Fruit fly (Drosophila melanogaster) whole organism, embryonic: ENCODE measurements around the gene CG15446.
A peak's percentile ranks its signal among the peaks of the same experiment; 100 is the strongest.

ENCODE experiments used
- Aef1 ChIP-seq: fragments of 200-800 bp; sonication (Bioruptor generic); IDR thresholded peaks from 3 replicates; pipeline ENCODE4 v1.3.6; 2022; ENCODE audit warnings: missing biosample characterization, missing genetic modification characterization
- BtbVII ChIP-seq: fragments of 200-800 bp; sonication (Bioruptor generic); optimal IDR thresholded peaks from 3 replicates; lab custom pipeline; 2017; ENCODE audit warnings: missing biosample characterization, mild to moderate bottlenecking, missing genetic modification characterization
- CG10274 ChIP-seq: fragments of 200-800 bp; sonication (Bioruptor generic); optimal IDR thresholded peaks from 3 replicates; lab custom pipeline; 2017; ENCODE audit warnings: missing biosample characterization, mild to moderate bottlenecking, missing genetic modification characterization
- CG10431 ChIP-seq: fragments of 200-800 bp; sonication (Bioruptor generic); optimal IDR thresholded peaks from 3 replicates; lab custom pipeline; 2018; ENCODE audit warnings: missing biosample characterization, mild to moderate bottlenecking, missing genetic modification characterization
- CG10979 ChIP-seq: fragments of 200-800 bp; sonication (Bioruptor generic); optimal IDR thresholded peaks from 2 replicates; lab custom pipeline; 2018; ENCODE audit warnings: missing biosample characterization, mild to moderate bottlenecking, missing genetic modification characterization, moderate library complexity
- CG12744 ChIP-seq: fragments of 200-800 bp; sonication (Bioruptor generic); optimal IDR thresholded peaks from 2 replicates; lab custom pipeline; 2016; ENCODE audit warnings: missing biosample characterization, missing genetic modification characterization
- CG13624 ChIP-seq: fragments of 200-800 bp; sonication (Bioruptor generic); optimal IDR thresholded peaks from 2 replicates; lab custom pipeline; 2016; ENCODE audit warnings: missing biosample characterization, missing genetic modification characterization
- CG17385 ChIP-seq: fragments of 200-800 bp; sonication (Bioruptor generic); optimal IDR thresholded peaks from 3 replicates; lab custom pipeline; 2018; ENCODE audit warnings: missing biosample characterization, mild to moderate bottlenecking, missing genetic modification characterization
- CG17912 ChIP-seq: fragments of 200-800 bp; sonication (Bioruptor generic); optimal IDR thresholded peaks from 2 replicates; lab custom pipeline; 2018; ENCODE audit warnings: missing biosample characterization, mild to moderate bottlenecking, missing genetic modification characterization
- CG2120 ChIP-seq: fragments of 200-800 bp; sonication (Bioruptor generic); optimal IDR thresholded peaks from 3 replicates; lab custom pipeline; 2016; ENCODE audit warnings: missing biosample characterization, missing genetic modification characterization
- CG30403 ChIP-seq: fragments of 200-800 bp; sonication (Bioruptor generic); optimal IDR thresholded peaks from 3 replicates; lab custom pipeline; 2016; ENCODE audit warnings: missing biosample characterization, missing genetic modification characterization
- CG31441 ChIP-seq: fragments of 200-800 bp; sonication (Bioruptor generic); IDR thresholded peaks from 2 replicates; pipeline ENCODE4 v1.3.6; 2022; ENCODE audit warnings: missing biosample characterization, missing genetic modification characterization
- CG3847 ChIP-seq: fragments of 200-800 bp; sonication (Bioruptor generic); IDR thresholded peaks from 2 replicates; pipeline ENCODE4 v1.3.6; 2022; ENCODE audit warnings: missing biosample characterization, missing genetic modification characterization
- CG4707 ChIP-seq: fragments of 200-800 bp; sonication (Bioruptor generic); optimal IDR thresholded peaks from 2 replicates; lab custom pipeline; 2018; ENCODE audit warnings: missing biosample characterization, mild to moderate bottlenecking, missing genetic modification characterization, moderate library complexity
- CG6254 ChIP-seq: fragments of 200-800 bp; sonication (Bioruptor generic); optimal IDR thresholded peaks from 3 replicates; lab custom pipeline; 2017; ENCODE audit warnings: mild to moderate bottlenecking, missing biosample characterization, missing genetic modification reagents, missing genetic modification characterization
- CG6854 ChIP-seq: fragments of 200-800 bp; sonication (Bioruptor generic); optimal IDR thresholded peaks from 3 replicates; lab custom pipeline; 2017; ENCODE audit warnings: missing biosample characterization, mild to moderate bottlenecking, missing genetic modification characterization
- CG7271 ChIP-seq: fragments of 200-800 bp; sonication (Bioruptor generic); optimal IDR thresholded peaks from 2 replicates; lab custom pipeline; 2018; ENCODE audit warnings: missing biosample characterization, mild to moderate bottlenecking, missing genetic modification characterization, moderate library complexity
- CG7928 ChIP-seq: fragments of 200-800 bp; sonication (Bioruptor generic); optimal IDR thresholded peaks from 2 replicates; lab custom pipeline; 2017; ENCODE audit warnings: missing biosample characterization, mild to moderate bottlenecking, missing genetic modification characterization
- CG9797 ChIP-seq: fragments of 200-800 bp; sonication (Bioruptor generic); optimal IDR thresholded peaks from 3 replicates; lab custom pipeline; 2018; ENCODE audit warnings: missing biosample characterization, mild to moderate bottlenecking, missing genetic modification characterization
- CTCF ChIP-seq: fragments of 200-800 bp; sonication (Bioruptor generic); optimal IDR thresholded peaks from 2 replicates; lab custom pipeline; 2017; ENCODE audit warnings: missing biosample characterization, mild to moderate bottlenecking, missing genetic modification characterization, moderate library complexity
- Dref ChIP-seq: fragments of 200-800 bp; sonication (Bioruptor generic); IDR thresholded peaks from 2 replicates; pipeline ENCODE4 v1.3.6; 2022; ENCODE audit warnings: missing biosample characterization, missing genetic modification characterization
- E2f2 ChIP-seq: fragments of 200-800 bp; sonication (Bioruptor generic); IDR thresholded peaks from 2 replicates; pipeline ENCODE4 v1.3.6; 2022; ENCODE audit warnings: missing biosample characterization, missing genetic modification characterization
- H15 ChIP-seq: fragments of 200-800 bp; sonication (Bioruptor generic); IDR thresholded peaks from 3 replicates; pipeline ENCODE4 v1.3.6; 2022; ENCODE audit warnings: missing biosample characterization, missing genetic modification characterization
- H2.0 ChIP-seq: fragments of 200-800 bp; sonication (Bioruptor generic); IDR thresholded peaks from 2 replicates; pipeline ENCODE4 v1.3.6; 2022; ENCODE audit warnings: missing biosample characterization, missing genetic modification characterization
- Hr3 ChIP-seq: fragments of 200-800 bp; sonication (Bioruptor generic); optimal IDR thresholded peaks from 3 replicates; lab custom pipeline; 2016; ENCODE audit warnings: missing biosample characterization, missing genetic modification characterization
- Lim3 ChIP-seq: fragments of 200-800 bp; sonication (Bioruptor generic); IDR thresholded peaks from 2 replicates; pipeline ENCODE4 v1.3.6; 2022; ENCODE audit warnings: missing biosample characterization, missing genetic modification characterization
- Lpt ChIP-seq: fragments of >200 bp; optimal IDR thresholded peaks from 2 replicates; lab custom pipeline; 2018; ENCODE audit warnings: missing biosample characterization, missing genetic modification characterization
- Nf-YB ChIP-seq: fragments of 200-800 bp; sonication (Bioruptor generic); optimal IDR thresholded peaks from 3 replicates; lab custom pipeline; 2019; ENCODE audit warnings: missing biosample characterization, mild to moderate bottlenecking, missing genetic modification characterization, moderate library complexity
- Oaz ChIP-seq: fragments of 200-800 bp; sonication (Bioruptor generic); IDR thresholded peaks from 2 replicates; pipeline ENCODE4 v1.3.6; 2022; ENCODE audit warnings: missing biosample characterization, missing genetic modification characterization
- TFAM ChIP-seq: fragments of 200-800 bp; sonication (Bioruptor generic); optimal IDR thresholded peaks from 2 replicates; lab custom pipeline; 2017; ENCODE audit warnings: missing biosample characterization, missing genetic modification characterization, inconsistent platforms
- Trl ChIP-seq, 3 experiments: fragments of >200 bp in 2 of 3; fragments of 200-800 bp in 1 of 3; sonication (Bioruptor generic) in 1 of 3; optimal IDR thresholded peaks; 2 replicates in 1 of 3; 3 replicates in 2 of 3; lab custom pipeline; 2016 to 2017; ENCODE audit warnings: missing biosample characterization in 1 of 3, missing genetic modification characterization in 1 of 3
- bcd ChIP-seq: fragments of 200-800 bp; sonication (Bioruptor generic); optimal IDR thresholded peaks from 2 replicates; lab custom pipeline; 2017; ENCODE audit warnings: missing biosample characterization, mild to moderate bottlenecking, missing genetic modification characterization
- cad ChIP-seq: fragments of >200 bp; optimal IDR thresholded peaks from 2 replicates; lab custom pipeline; 2017; ENCODE audit warnings: missing biosample characterization, missing genetic modification characterization
- cas ChIP-seq: fragments of 200-800 bp; sonication (Bioruptor generic); IDR thresholded peaks from 2 replicates; pipeline ENCODE4 v1.3.6; 2022; ENCODE audit warnings: missing biosample characterization, missing genetic modification characterization
- chm ChIP-seq: fragments of 200-800 bp; sonication (Bioruptor generic); IDR thresholded peaks from 2 replicates; pipeline ENCODE4 v1.3.6; 2022; ENCODE audit warnings: missing biosample characterization, missing genetic modification characterization
- crol ChIP-seq: fragments of 200-800 bp; sonication (Bioruptor generic); IDR thresholded peaks from 2 replicates; pipeline ENCODE4 v1.3.6; 2022; ENCODE audit warnings: missing biosample characterization, missing genetic modification characterization
- crp ChIP-seq, 2 experiments: fragments of 200-800 bp; sonication (Bioruptor generic); optimal IDR thresholded peaks; 2 replicates in 1 of 2; 3 replicates in 1 of 2; lab custom pipeline; 2017; ENCODE audit warnings: missing biosample characterization in 2 of 2, missing genetic modification characterization in 2 of 2, mild to moderate bottlenecking in 1 of 2, moderate library complexity in 1 of 2
- danr ChIP-seq: fragments of 200-800 bp; sonication (Bioruptor generic); IDR thresholded peaks from 2 replicates; pipeline ENCODE4 v1.3.6; 2022; ENCODE audit warnings: missing biosample characterization, missing genetic modification characterization
- ems ChIP-seq: fragments of 200-800 bp; sonication (Bioruptor generic); optimal IDR thresholded peaks from 3 replicates; lab custom pipeline; 2016; ENCODE audit warnings: missing biosample characterization, missing genetic modification characterization
- exex ChIP-seq: fragments of 200-800 bp; sonication (Bioruptor generic); optimal IDR thresholded peaks from 4 replicates; lab custom pipeline; 2018; ENCODE audit warnings: missing biosample characterization, mild to moderate bottlenecking, missing genetic modification characterization, moderate library complexity
- gce ChIP-seq: fragments of 200-800 bp; sonication (Bioruptor generic); IDR thresholded peaks from 3 replicates; pipeline ENCODE4 v1.3.6; 2022; ENCODE audit warnings: missing biosample characterization, missing genetic modification characterization
- hth ChIP-seq: fragments of >200 bp; optimal IDR thresholded peaks from 2 replicates; lab custom pipeline; 2017; ENCODE audit warnings: inconsistent platforms
- ken ChIP-seq: fragments of 200-800 bp; sonication (Bioruptor generic); IDR thresholded peaks from 3 replicates; pipeline ENCODE4 v1.3.6; 2022; ENCODE audit warnings: missing biosample characterization, missing genetic modification characterization
- nmo ChIP-seq: fragments of 200-800 bp; sonication (Bioruptor generic); optimal IDR thresholded peaks from 2 replicates; lab custom pipeline; 2018; ENCODE audit warnings: missing biosample characterization, mild to moderate bottlenecking, missing genetic modification characterization, moderate library complexity
- onecut ChIP-seq: fragments of 200-800 bp; sonication (Bioruptor generic); IDR thresholded peaks from 2 replicates; pipeline ENCODE4 v1.3.6; 2022; ENCODE audit warnings: missing biosample characterization, missing genetic modification characterization
- pita ChIP-seq: fragments of 200-800 bp; sonication (Bioruptor generic); optimal IDR thresholded peaks from 2 replicates; lab custom pipeline; 2017; ENCODE audit warnings: missing biosample characterization, mild to moderate bottlenecking, missing genetic modification characterization
- sens-2 ChIP-seq: fragments of 200-800 bp; sonication (Bioruptor generic); IDR thresholded peaks from 2 replicates; pipeline ENCODE4 v1.3.6; 2022; ENCODE audit warnings: missing biosample characterization, missing genetic modification characterization
- stwl ChIP-seq: fragments of 200-800 bp; sonication (Bioruptor generic); optimal IDR thresholded peaks from 3 replicates; lab custom pipeline; 2018; ENCODE audit warnings: missing biosample characterization, mild to moderate bottlenecking, missing genetic modification characterization, moderate library complexity
- tna ChIP-seq: fragments of 200-800 bp; sonication (Bioruptor generic); IDR thresholded peaks from 2 replicates; pipeline ENCODE4 v1.3.6; 2022; ENCODE audit warnings: missing biosample characterization, missing genetic modification characterization; ENCODE audit not compliant: partially characterized antibody
- toy ChIP-seq: fragments of 200-800 bp; sonication (Bioruptor generic); IDR thresholded peaks from 2 replicates; pipeline ENCODE4 v1.3.6; 2022; ENCODE audit warnings: missing biosample characterization, missing genetic modification characterization
- vfl ChIP-seq: fragments of 200-800 bp; sonication (Bioruptor generic); optimal IDR thresholded peaks from 2 replicates; lab custom pipeline; 2016; ENCODE audit warnings: missing biosample characterization, missing genetic modification characterization
- zfh2 ChIP-seq: fragments of 200-800 bp; sonication (Bioruptor generic); optimal IDR thresholded peaks from 2 replicates; lab custom pipeline; 2016; ENCODE audit warnings: missing biosample characterization, missing genetic modification characterization

The CG15446 gene

dm6 chrX:21124176-21124575 is 22.2 kb upstream of the CG15446 start (continued):
- TF ChIP-seq sens-2 (GFP tag; lab: Robert Waterston, UW): 0 out of 2 replicates have a peak, but pooled peaks have one; percentile 23
- no peak; the same call in 2 of the 3 replicates for TF ChIP-seq H15 (GFP tag; lab: Robert Waterston, UW)
- peak; percentile 36; the same call in 1 of the 2 replicates for TF ChIP-seq E2f2 (GFP tag; lab: Robert Waterston, UW)
- no peak for TF ChIP-seq Trl (optimal IDR thresholded peaks at IDR 0.05; lab: Kevin White, UChicago)
- peak; percentile 37 for TF ChIP-seq Trl (GFP tag; optimal IDR thresholded peaks at IDR 0.05; lab: Kevin White, UChicago)
- peak; percentile 14 for TF ChIP-seq zfh2 (GFP tag; lab: Kevin White, UChicago)
- no peak for TF ChIP-seq CG6854
- no peak for TF ChIP-seq chm (GFP tag; lab: Robert Waterston, UW)
- TF ChIP-seq CG17912 (GFP tag; lab: Kevin White, UChicago): no peak
- TF ChIP-seq gce (GFP tag; lab: Robert Waterston, UW): peak; percentile 51; the same call in 1 of the 3 replicates
- peak; percentile 35 for TF ChIP-seq CG6254 (GFP tag; lab: Kevin White, UChicago)
- TF ChIP-seq CG3847: peak; percentile 60
- TF ChIP-seq CG10979 (tag; lab: Kevin White, UChicago): peak; percentile 74
- TF ChIP-seq cad (GFP tag; lab: Kevin White, UChicago): no peak
- no peak for TF ChIP-seq TFAM
- TF ChIP-seq CG2120 (GFP tag; lab: Kevin White, UChicago): peak; percentile 72
- TF ChIP-seq crp (GFP tag; optimal IDR thresholded peaks at IDR 0.05; lab: Kevin White, UChicago): peak in 1 of 2 experiments; percentile 43
- TF ChIP-seq cas (GFP tag; lab: Robert Waterston, UW): no peak
- no peak for TF ChIP-seq CG10431
- no peak for TF ChIP-seq CG12744
- no peak for TF ChIP-seq hth
- no peak for TF ChIP-seq Lpt (GFP tag; lab: Kevin White, UChicago)
- no peak for TF ChIP-seq CTCF (GFP tag; lab: Kevin White, UChicago)
- no peak for TF ChIP-seq CG4707 (GFP tag; lab: Kevin White, UChicago)
- peak; percentile 39 for TF ChIP-seq CG13624 (GFP tag; lab: Kevin White, UChicago)
- peak; percentile 76 for TF ChIP-seq CG30403 (GFP tag; lab: Kevin White, UChicago)
- TF ChIP-seq onecut: 0 out of 2 replicates have a peak, but pooled peaks have one; percentile 34
- TF ChIP-seq Hr3 (GFP tag; lab: Kevin White, UChicago): peak; percentile 67
- TF ChIP-seq CG17385 (GFP tag; lab: Kevin White, UChicago): peak; percentile 65
- no peak for TF ChIP-seq vfl (GFP tag; lab: Kevin White, UChicago)
- TF ChIP-seq Nf-YB (GFP tag; lab: Kevin White, UChicago): peak; percentile 51
- peak; percentile 63 for TF ChIP-seq Aef1 (GFP tag; lab: Robert Waterston, UW)
- TF ChIP-seq nmo (GFP tag; lab: Kevin White, UChicago): peak; percentile 81
- TF ChIP-seq pita (GFP tag; lab: Kevin White, UChicago): no peak
- TF ChIP-seq H2.0 (GFP tag; lab: Robert Waterston, UW): peak; percentile 68
- peak; percentile 37 for TF ChIP-seq CG7271 (tag; lab: Kevin White, UChicago)
- no peak for TF ChIP-seq toy (GFP tag; lab: Robert Waterston, UW)
- peak; percentile 18 for TF ChIP-seq CG10274 (GFP tag; lab: Kevin White, UChicago)
- TF ChIP-seq ems (GFP tag; lab: Kevin White, UChicago): peak; percentile 44
- TF ChIP-seq ken (GFP tag; lab: Robert Waterston, UW): peak; percentile 56; the same call in 1 of the 3 replicates
- peak; percentile 27 for TF ChIP-seq BtbVII (GFP tag; lab: Kevin White, UChicago)
- TF ChIP-seq Lim3 (GFP tag; lab: Robert Waterston, UW): no peak
- TF ChIP-seq stwl (tag; lab: Kevin White, UChicago): no peak
- no peak for TF ChIP-seq CG9797
- TF ChIP-seq Oaz (GFP tag; lab: Robert Waterston, UW): peak; percentile 22; the same call in 1 of the 2 replicates
- TF ChIP-seq danr (GFP tag; lab: Robert Waterston, UW): no peak
- no peak for TF ChIP-seq exex (tag; lab: Kevin White, UChicago)
- TF ChIP-seq bcd (GFP tag; lab: Kevin White, UChicago): peak; percentile 61
- TF ChIP-seq Dref (GFP tag; lab: Robert Waterston, UW): no peak
- peak; percentile 87 for TF ChIP-seq CG31441 (GFP tag; lab: Robert Waterston, UW)
- TF ChIP-seq crol: no peak
- TF ChIP-seq tna: no peak
- no peak for TF ChIP-seq CG7928 (GFP tag; lab: Kevin White, UChicago)
